Worm (Caenorhabditis elegans) whole organism, L1 larva: ENCODE measurements around the gene ife-5.
A peak's percentile ranks its signal among the peaks of the same experiment; 100 is the strongest.

ENCODE experiments used
- Y116A8C.19 ChIP-seq: sonication (generic microtip); optimal IDR thresholded peaks from 2 replicates; lab custom pipeline; 2016; ENCODE audit warnings: missing compliant biosample characterization, missing genetic modification characterization, borderline replicate concordance
- aly-2 ChIP-seq: fragments of 150-350 bp; optimal IDR thresholded peaks from 2 replicates; lab custom pipeline; 2014; ENCODE audit warnings: missing biosample characterization, missing genetic modification characterization
- blmp-1 ChIP-seq: fragments of 150-350 bp; optimal IDR thresholded peaks from 2 replicates; lab custom pipeline; 2014; ENCODE audit warnings: missing biosample characterization, missing genetic modification characterization
- ceh-63 ChIP-seq: fragments of 200-800 bp; sonication (Bioruptor generic); optimal IDR thresholded peaks from 2 replicates; lab custom pipeline; 2018; ENCODE audit warnings: mild to moderate bottlenecking, missing genetic modification characterization, missing compliant biosample characterization
- ceh-8 ChIP-seq: fragments of 200-800 bp; sonication (Bioruptor generic); optimal IDR thresholded peaks from 2 replicates; lab custom pipeline; 2018; ENCODE audit warnings: mild to moderate bottlenecking, missing genetic modification characterization, moderate library complexity, missing compliant biosample characterization
- ces-1 ChIP-seq: fragments of 150-350 bp; optimal IDR thresholded peaks from 2 replicates; lab custom pipeline; 2014; ENCODE audit warnings: missing biosample characterization, missing genetic modification reagents, missing genetic modification characterization
- dsc-1 ChIP-seq: sonication (generic microtip); optimal IDR thresholded peaks from 2 replicates; lab custom pipeline; 2016; ENCODE audit warnings: mild to moderate bottlenecking, missing genetic modification characterization, missing compliant biosample characterization
- efl-1 ChIP-seq, 4 experiments: fragments of 150-350 bp; optimal IDR thresholded peaks in 3 of 4; peaks in 1 of 4; 1 replicate in 1 of 4; 2 replicates in 3 of 4; lab custom pipeline; 2014; ENCODE audit warnings: missing biosample characterization in 2 of 4, missing genetic modification characterization in 2 of 4, missing genetic modification reagents in 2 of 4
- elt-3 ChIP-seq, 6 experiments: fragments of 150-350 bp in 1 of 6; sonication (generic microtip); optimal IDR thresholded peaks; 2 replicates each; lab custom pipeline; 2017 to 2018; ENCODE audit warnings: missing biosample characterization in 6 of 6, missing genetic modification characterization in 6 of 6, inconsistent platforms in 1 of 6
- fkh-10 ChIP-seq: sonication (generic microtip); optimal IDR thresholded peaks from 2 replicates; lab custom pipeline; 2017; ENCODE audit warnings: missing biosample characterization, missing genetic modification reagents, missing genetic modification characterization
- hlh-17 ChIP-seq: fragments of 200-800 bp; sonication (Bioruptor generic); optimal IDR thresholded peaks from 2 replicates; lab custom pipeline; 2018; ENCODE audit warnings: missing genetic modification characterization, mild to moderate bottlenecking, missing compliant biosample characterization, moderate library complexity, borderline replicate concordance
- hlh-4 ChIP-seq: sonication (generic microtip); optimal IDR thresholded peaks from 2 replicates; lab custom pipeline; 2016; ENCODE audit warnings: mild to moderate bottlenecking, missing genetic modification characterization, missing compliant biosample characterization
- lin-13 ChIP-seq: fragments of 150-350 bp; optimal IDR thresholded peaks from 2 replicates; lab custom pipeline; 2014; ENCODE audit warnings: missing biosample characterization, missing genetic modification reagents, missing genetic modification characterization
- lin-14 ChIP-seq: fragments of 200-800 bp; sonication (Bioruptor generic); optimal IDR thresholded peaks from 2 replicates; lab custom pipeline; 2018; ENCODE audit warnings: mild to moderate bottlenecking, missing genetic modification characterization, moderate library complexity, missing compliant biosample characterization
- lin-15B ChIP-seq: fragments of 150-350 bp; sonication (generic microtip); optimal IDR thresholded peaks from 3 replicates; lab custom pipeline; 2014; ENCODE audit warnings: missing biosample characterization, missing genetic modification characterization
- lin-35 ChIP-seq, 2 experiments: fragments of 150-350 bp; optimal IDR thresholded peaks; 2 replicates each; lab custom pipeline; 2014; ENCODE audit warnings: missing biosample characterization in 2 of 2, missing genetic modification characterization in 2 of 2, missing genetic modification reagents in 2 of 2
- lin-39 ChIP-seq: fragments of 150-350 bp; optimal IDR thresholded peaks from 2 replicates; lab custom pipeline; 2014; ENCODE audit warnings: missing biosample characterization, missing genetic modification reagents, missing genetic modification characterization
- lsy-2 ChIP-seq, 2 experiments: fragments of 150-350 bp; optimal IDR thresholded peaks; 2 replicates each; lab custom pipeline; 2014; ENCODE audit warnings: missing biosample characterization in 2 of 2, missing genetic modification characterization in 2 of 2
- nhr-11 ChIP-seq: fragments of 150-350 bp; optimal IDR thresholded peaks from 2 replicates; lab custom pipeline; 2014; ENCODE audit warnings: missing biosample characterization, missing genetic modification characterization
- nhr-12 ChIP-seq: sonication (generic microtip); optimal IDR thresholded peaks from 2 replicates; lab custom pipeline; 2017; ENCODE audit warnings: missing biosample characterization, missing genetic modification characterization
- nhr-19 ChIP-seq: fragments of 200-800 bp; sonication (Bioruptor generic); conservative IDR thresholded peaks from 2 replicates; pipeline ENCODE4 v1.3.6; 2022; ENCODE audit warnings: missing genetic modification characterization, missing compliant biosample characterization
- nhr-20 ChIP-seq: sonication (generic microtip); optimal IDR thresholded peaks from 2 replicates; lab custom pipeline; 2016; ENCODE audit warnings: mild to moderate bottlenecking, missing genetic modification characterization, missing compliant biosample characterization
- nhr-47 ChIP-seq: sonication (generic microtip); optimal IDR thresholded peaks from 2 replicates; lab custom pipeline; 2016; ENCODE audit warnings: mild to moderate bottlenecking, missing genetic modification characterization, moderate library complexity, missing compliant biosample characterization
- nhr-71 ChIP-seq: sonication (generic microtip); optimal IDR thresholded peaks from 2 replicates; lab custom pipeline; 2016; ENCODE audit warnings: mild to moderate bottlenecking, missing genetic modification characterization, moderate library complexity, missing compliant biosample characterization
- nhr-76 ChIP-seq: sonication (generic microtip); optimal IDR thresholded peaks from 2 replicates; lab custom pipeline; 2017; ENCODE audit warnings: missing biosample characterization, missing genetic modification characterization
- nhr-84 ChIP-seq: sonication (generic microtip); optimal IDR thresholded peaks from 2 replicates; lab custom pipeline; 2017; ENCODE audit warnings: missing biosample characterization, missing genetic modification characterization
- nhr-85 ChIP-seq: sonication (generic microtip); peaks from one replicate; lab custom pipeline; 2016; ENCODE audit warnings: missing genetic modification characterization, inconsistent platforms, missing compliant biosample characterization
- nhr-90 ChIP-seq: sonication (generic microtip); optimal IDR thresholded peaks from 2 replicates; lab custom pipeline; 2016; ENCODE audit warnings: mild to moderate bottlenecking, missing genetic modification characterization, missing compliant biosample characterization; ENCODE audit not compliant: poor library complexity
- pag-3 ChIP-seq: sonication (generic microtip); optimal IDR thresholded peaks from 2 replicates; lab custom pipeline; 2017; ENCODE audit warnings: missing genetic modification characterization, mild to moderate bottlenecking, missing compliant biosample characterization, antibody characterized with exemption, borderline replicate concordance; ENCODE audit not compliant: insufficient read depth
- pqm-1 ChIP-seq: sonication (generic microtip); optimal IDR thresholded peaks from 3 replicates; lab custom pipeline; 2017; ENCODE audit warnings: missing biosample characterization, missing genetic modification characterization
- rnt-1 ChIP-seq: sonication (generic microtip); optimal IDR thresholded peaks from 2 replicates; lab custom pipeline; 2016; ENCODE audit warnings: mild to moderate bottlenecking, missing genetic modification characterization, moderate library complexity, missing compliant biosample characterization
- snpc-4 ChIP-seq: fragments of 150-350 bp; optimal IDR thresholded peaks from 2 replicates; lab custom pipeline; 2014; ENCODE audit warnings: missing biosample characterization, missing genetic modification characterization
- snu-23 ChIP-seq: sonication (generic microtip); optimal IDR thresholded peaks from 2 replicates; lab custom pipeline; 2016; ENCODE audit warnings: missing genetic modification characterization, missing compliant biosample characterization
- sox-4 ChIP-seq: sonication (generic microtip); optimal IDR thresholded peaks from 2 replicates; lab custom pipeline; 2016; ENCODE audit warnings: missing genetic modification characterization, missing compliant biosample characterization
- swsn-7 ChIP-seq: sonication (generic microtip); optimal IDR thresholded peaks from 2 replicates; lab custom pipeline; 2016; ENCODE audit warnings: missing genetic modification characterization, missing compliant biosample characterization
- tbx-2 ChIP-seq: sonication (generic microtip); optimal IDR thresholded peaks from 2 replicates; lab custom pipeline; 2016; ENCODE audit warnings: missing genetic modification characterization, missing compliant biosample characterization
- unc-130 ChIP-seq: fragments of 150-350 bp; optimal IDR thresholded peaks from 2 replicates; lab custom pipeline; 2017; ENCODE audit warnings: missing biosample characterization, missing genetic modification characterization, inconsistent platforms
- unc-86 ChIP-seq: sonication (generic microtip); optimal IDR thresholded peaks from 2 replicates; lab custom pipeline; 2016; ENCODE audit warnings: missing genetic modification characterization, missing compliant biosample characterization
- xbp-1 ChIP-seq: sonication (generic microtip); optimal IDR thresholded peaks from 2 replicates; lab custom pipeline; 2016; ENCODE audit warnings: missing genetic modification characterization, missing compliant biosample characterization
- zag-1 ChIP-seq: fragments of 150-350 bp; optimal IDR thresholded peaks from 2 replicates; lab custom pipeline; 2014; ENCODE audit warnings: missing biosample characterization, missing genetic modification characterization
- ztf-4 ChIP-seq: fragments of 150-350 bp; optimal IDR thresholded peaks from 2 replicates; lab custom pipeline; 2014; ENCODE audit warnings: missing biosample characterization, missing genetic modification characterization

Gene ife-5

ce11 chrII:12262567-12262966, 17.9 kb upstream of the ife-5 start (continued):
- peak; percentile 33 for TF ChIP-seq nhr-47 (tag; lab: Kevin White, UChicago)
- no peak for TF ChIP-seq lin-39 (tag; lab: Kevin White, UChicago)
- TF ChIP-seq lin-14, result peak; percentile 75
- TF ChIP-seq elt-3 (tag; optimal IDR thresholded peaks at IDR 0.05; lab: Kevin White, UChicago), result peak in 4 of 6 experiments; percentile 19 to 56 (median 48)

- TF ChIP-seq lsy-2 (tag; optimal IDR thresholded peaks at IDR 0.05; lab: Kevin White, UChicago), result peak in 1 of 2 experiments; percentile 31
- no peak for TF ChIP-seq ceh-63
- TF ChIP-seq unc-130 (tag; lab: Kevin White, UChicago), result peak; percentile 54
- TF ChIP-seq sox-4 (tag; lab: Kevin White, UChicago), result no peak
- TF ChIP-seq efl-1 (optimal IDR thresholded peaks at IDR 0.05; lab: Kevin White, UChicago), result no peak
- TF ChIP-seq efl-1 (GFP tag; optimal IDR thresholded peaks at IDR 0.05 in 1 of 2; lab: Kevin White, UChicago), result no peak
- TF ChIP-seq Y116A8C.19 (tag; lab: Kevin White, UChicago), result no peak
- TF ChIP-seq snu-23 (GFP tag; lab: Kevin White, UChicago), result peak; percentile 37
- peak; percentile 39 for TF ChIP-seq nhr-71 (tag; lab: Kevin White, UChicago)
- TF ChIP-seq nhr-11 (tag; lab: Kevin White, UChicago), result no peak
- peak; percentile 42 for TF ChIP-seq tbx-2 (tag; lab: Kevin White, UChicago)
- TF ChIP-seq ztf-4 (tag; lab: Kevin White, UChicago), result no peak
- no peak for TF ChIP-seq nhr-84 (tag; lab: Kevin White, UChicago)
- peak; percentile 47 for TF ChIP-seq lin-14
- peak in 1 of 2 experiments; percentile 47 for TF ChIP-seq lin-35 (GFP tag; optimal IDR thresholded peaks at IDR 0.05; lab: Kevin White, UChicago)
- peak; percentile 93 for TF ChIP-seq nhr-85 (tag; lab: Kevin White, UChicago)
- TF ChIP-seq xbp-1 (tag; lab: Kevin White, UChicago), result no peak
- TF ChIP-seq hlh-4, result no peak
- no peak for TF ChIP-seq ces-1 (GFP tag; lab: Kevin White, UChicago)
- TF ChIP-seq nhr-76, result no peak
- TF ChIP-seq nhr-90, result peak; percentile 43
- no peak for TF ChIP-seq dsc-1 (tag; lab: Kevin White, UChicago)
- no peak for TF ChIP-seq pqm-1
- no peak for TF ChIP-seq fkh-10 (GFP tag; lab: Kevin White, UChicago)
- peak; percentile 59 for TF ChIP-seq pag-3 (tag; lab: Kevin White, UChicago)
- TF ChIP-seq blmp-1 (tag; lab: Kevin White, UChicago), result peak; percentile 45
- TF ChIP-seq nhr-20, result peak; percentile 41
- peak; percentile 14; the same call in 1 of the 2 replicates for TF ChIP-seq nhr-19
- TF ChIP-seq hlh-17 (GFP tag; lab: Kevin White, UChicago), result no peak
- no peak for TF ChIP-seq lin-13
- peak; percentile 9 for TF ChIP-seq nhr-47 (tag; lab: Kevin White, UChicago)
- peak in 4 of 6 experiments; percentile 29 to 55 (median 48) for TF ChIP-seq elt-3 (tag; optimal IDR thresholded peaks at IDR 0.05; lab: Kevin White, UChicago)
- no peak for TF ChIP-seq zag-1 (tag; lab: Kevin White, UChicago)
- TF ChIP-seq snpc-4, result no peak
- TF ChIP-seq unc-86 (tag; lab: Kevin White, UChicago), result no peak
- TF ChIP-seq swsn-7 (tag; lab: Kevin White, UChicago), result no peak
- no peak for TF ChIP-seq nhr-12 (tag; lab: Kevin White, UChicago)
- TF ChIP-seq aly-2 (tag; lab: Kevin White, UChicago), result no peak
Observed at ce11 chrII:12263971-12264554, 16.4 kb upstream of the ife-5 start, which contains the start of gene faxc-1. Gene faxc-1, plus strand, starts transcription at chrII:12264192.

- no peak for TF ChIP-seq nhr-20
- TF ChIP-seq efl-1 (optimal IDR thresholded peaks at IDR 0.05; lab: Kevin White, UChicago), result no peak
- no peak for TF ChIP-seq efl-1 (GFP tag; optimal IDR thresholded peaks at IDR 0.05 in 1 of 2; lab: Kevin White, UChicago)
- no peak for TF ChIP-seq rnt-1 (tag; lab: Kevin White, UChicago)
- no peak for TF ChIP-seq lin-15B (tag; lab: Kevin White, UChicago)
- no peak for TF ChIP-seq ceh-8
- no peak for TF ChIP-seq lin-39 (tag; lab: Kevin White, UChicago)
- no peak for TF ChIP-seq tbx-2 (tag; lab: Kevin White, UChicago)
Observed at ce11 chrII:12264847-12265246, 15.6 kb upstream of the ife-5 start.
